Worm (Caenorhabditis elegans) whole organism, L4 larva: ENCODE measurements around the gene C01G12.5.

ENCODE experiments used
- F26F4.8 ChIP-seq: fragments of 200-800 bp; sonication (Bioruptor generic); conservative IDR thresholded peaks from 2 replicates; pipeline ENCODE4 v1.3.6; 2022; ENCODE audit warnings: missing genetic modification characterization, missing compliant biosample characterization
- Y5F2A.4 ChIP-seq: fragments of 200-800 bp; sonication (Bioruptor generic); optimal IDR thresholded peaks from 2 replicates; lab custom pipeline; 2018; ENCODE audit warnings: mild to moderate bottlenecking, missing genetic modification characterization, missing compliant biosample characterization
- cey-2 ChIP-seq: sonication (generic microtip); optimal IDR thresholded peaks from 3 replicates; lab custom pipeline; 2017; ENCODE audit warnings: missing genetic modification characterization, mild to moderate bottlenecking, missing compliant biosample characterization, antibody characterized with exemption, borderline replicate concordance; ENCODE audit not compliant: insufficient read depth
- hlh-11 ChIP-seq: fragments of 200-800 bp; sonication (Bioruptor generic); optimal IDR thresholded peaks from 2 replicates; lab custom pipeline; 2018; ENCODE audit warnings: mild to moderate bottlenecking, missing genetic modification characterization, missing compliant biosample characterization
- hmg-1.1 ChIP-seq: fragments of 200-800 bp; sonication (Bioruptor generic); IDR thresholded peaks from 2 replicates; pipeline ENCODE4 v1.3.6; 2022; ENCODE audit warnings: missing genetic modification reagents, missing genetic modification characterization, missing compliant biosample characterization
- mes-2 ChIP-seq: sonication (generic microtip); optimal IDR thresholded peaks from 2 replicates; lab custom pipeline; 2016; ENCODE audit warnings: missing genotype, mild to moderate bottlenecking, missing genetic modification characterization, missing compliant biosample characterization; ENCODE audit not compliant: poor library complexity, severe bottlenecking
- nhr-102 ChIP-seq: sonication (generic microtip); optimal IDR thresholded peaks from 2 replicates; lab custom pipeline; 2016; ENCODE audit warnings: mild to moderate bottlenecking, missing genetic modification characterization, moderate library complexity, missing compliant biosample characterization
- nhr-237 ChIP-seq: sonication (generic microtip); optimal IDR thresholded peaks from 2 replicates; lab custom pipeline; 2017; ENCODE audit warnings: missing biosample characterization, missing genetic modification characterization
- nhr-28 ChIP-seq: fragments of 150-350 bp; optimal IDR thresholded peaks from 2 replicates; lab custom pipeline; 2014; ENCODE audit warnings: missing biosample characterization, missing genetic modification characterization
- nhr-48 ChIP-seq: sonication (generic microtip); optimal IDR thresholded peaks from 2 replicates; lab custom pipeline; 2016; ENCODE audit warnings: mild to moderate bottlenecking, missing genetic modification characterization, missing compliant biosample characterization
- skn-1 ChIP-seq: fragments of 150-350 bp; optimal IDR thresholded peaks from 2 replicates; lab custom pipeline; 2014; ENCODE audit warnings: missing biosample characterization, missing genetic modification characterization
- tag-97 ChIP-seq: fragments of 200-800 bp; sonication (Bioruptor generic); IDR thresholded peaks from 2 replicates; pipeline ENCODE4 v1.3.6; 2022; ENCODE audit warnings: missing genetic modification characterization, missing compliant biosample characterization
- unc-39 ChIP-seq: sonication (generic microtip); optimal IDR thresholded peaks from 2 replicates; lab custom pipeline; 2017; ENCODE audit warnings: missing biosample characterization, missing genetic modification characterization

- TF ChIP-seq unc-39 (tag; lab: Kevin White, UChicago) = no peak
- TF ChIP-seq mes-2 = no peak
- no peak for TF ChIP-seq tag-97 (GFP tag; lab: Robert Waterston, UW)
- no peak for TF ChIP-seq hmg-1.1
- TF ChIP-seq cey-2 = no peak
- TF ChIP-seq nhr-237 = no peak
- TF ChIP-seq nhr-102 (tag; lab: Kevin White, UChicago) = no peak
- no peak for TF ChIP-seq Y5F2A.4 (GFP tag; lab: Kevin White, UChicago)
- TF ChIP-seq F26F4.8 (GFP tag; lab: Robert Waterston, UW) = no peak
- TF ChIP-seq nhr-48 = no peak
- no peak for TF ChIP-seq skn-1 (tag; lab: Kevin White, UChicago)
- TF ChIP-seq hlh-11 (tag; lab: Kevin White, UChicago) = no peak
- no peak for TF ChIP-seq nhr-28 (tag; lab: Kevin White, UChicago)
Measured at ce11 chrII:14576429-14576828, 10.9 kb downstream of the C01G12.5 start, which contains the start of gene C01G12.13.
